Worm (Caenorhabditis elegans) whole organism, L4 larva: ENCODE results near the gene eef-1A.2.

Source experiments
- F26F4.8 ChIP-seq: fragments of 200-800 bp; sonication (Bioruptor generic); conservative IDR thresholded peaks from 2 replicates; pipeline ENCODE4 v1.3.6; 2022; ENCODE audit warnings: missing genetic modification characterization, missing compliant biosample characterization
- F49E8.2 ChIP-seq: sonication (generic microtip); optimal IDR thresholded peaks from 2 replicates; lab custom pipeline; 2016; ENCODE audit warnings: missing compliant biosample characterization, mild to moderate bottlenecking, missing genetic modification characterization, borderline replicate concordance
- T26A8.4 ChIP-seq: fragments of 200-800 bp; sonication (Bioruptor generic); IDR thresholded peaks from 2 replicates; pipeline ENCODE4 v1.3.6; 2022; ENCODE audit warnings: missing genetic modification characterization, missing compliant biosample characterization
- Y5F2A.4 ChIP-seq: fragments of 200-800 bp; sonication (Bioruptor generic); optimal IDR thresholded peaks from 2 replicates; lab custom pipeline; 2018; ENCODE audit warnings: mild to moderate bottlenecking, missing genetic modification characterization, missing compliant biosample characterization
- aha-1 ChIP-seq: fragments of 150-350 bp; peaks from one replicate; lab custom pipeline; 2014; ENCODE audit warnings: missing biosample characterization, missing genetic modification characterization
- ama-1 ChIP-seq: fragments of 150-350 bp; optimal IDR thresholded peaks from 2 replicates; lab custom pipeline; 2014; ENCODE audit warnings: inconsistent platforms, mixed read lengths
- arid-1 ChIP-seq: fragments of 200-800 bp; sonication (Bioruptor generic); conservative IDR thresholded peaks from 2 replicates; pipeline ENCODE4 v1.3.6; 2022; ENCODE audit warnings: missing genetic modification reagents, missing genetic modification characterization, missing compliant biosample characterization
- attf-4 ChIP-seq: sonication (generic microtip); optimal IDR thresholded peaks from 3 replicates; lab custom pipeline; 2017; ENCODE audit warnings: missing biosample characterization, missing genetic modification characterization
- ceh-32 ChIP-seq: sonication (generic microtip); optimal IDR thresholded peaks from 2 replicates; lab custom pipeline; 2016; ENCODE audit warnings: mild to moderate bottlenecking, missing genetic modification characterization, missing compliant biosample characterization; ENCODE audit not compliant: poor library complexity
- ceh-44 ChIP-seq: fragments of 200-800 bp; sonication (Bioruptor generic); IDR thresholded peaks from 2 replicates; pipeline ENCODE4 v1.3.6; 2022; ENCODE audit warnings: missing genetic modification reagents, missing genetic modification characterization, missing compliant biosample characterization
- ceh-82 ChIP-seq: sonication (generic microtip); optimal IDR thresholded peaks from 2 replicates; lab custom pipeline; 2017; ENCODE audit warnings: missing biosample characterization, missing genetic modification characterization
- ctbp-1 ChIP-seq: fragments of 200-800 bp; sonication (Bioruptor generic); IDR thresholded peaks from 2 replicates; pipeline ENCODE4 v1.3.6; 2022; ENCODE audit warnings: missing genetic modification reagents, missing genetic modification characterization, missing compliant biosample characterization
- daf-12 ChIP-seq: fragments of 150-350 bp; optimal IDR thresholded peaks from 2 replicates; lab custom pipeline; 2014; ENCODE audit warnings: missing biosample characterization, missing genetic modification reagents, missing genetic modification characterization
- daf-16 ChIP-seq, 3 experiments: sonication (generic microtip); optimal IDR thresholded peaks; 2 replicates each; lab custom pipeline; 2016 to 2017; ENCODE audit warnings: missing genetic modification characterization in 3 of 3, missing genetic modification reagents in 3 of 3, mild to moderate bottlenecking in 2 of 3, missing compliant biosample characterization in 2 of 3, missing biosample characterization in 1 of 3, moderate library complexity in 1 of 3
- daf-8 ChIP-seq: fragments of 200-800 bp; sonication (Bioruptor generic); IDR thresholded peaks from 2 replicates; pipeline ENCODE4 v1.3.6; 2022; ENCODE audit warnings: missing genetic modification characterization, missing compliant biosample characterization
- dmd-8 ChIP-seq: fragments of 200-800 bp; sonication (Bioruptor generic); IDR thresholded peaks from 2 replicates; pipeline ENCODE4 v1.3.6; 2022; ENCODE audit warnings: missing genetic modification characterization, missing compliant biosample characterization
- duxl-1 ChIP-seq: sonication (generic microtip); optimal IDR thresholded peaks from 2 replicates; lab custom pipeline; 2016; ENCODE audit warnings: mild to moderate bottlenecking, missing genetic modification characterization, moderate library complexity, missing compliant biosample characterization; ENCODE audit not compliant: poor library complexity
- dve-1 ChIP-seq: sonication (generic microtip); optimal IDR thresholded peaks from 2 replicates; lab custom pipeline; 2017; ENCODE audit warnings: antibody characterized with exemption, mild to moderate bottlenecking, missing genetic modification characterization, missing compliant biosample characterization; ENCODE audit not compliant: insufficient read depth
- egl-27 ChIP-seq: sonication (generic microtip); optimal IDR thresholded peaks from 3 replicates; lab custom pipeline; 2017; ENCODE audit warnings: missing biosample characterization, missing genetic modification reagents, missing genetic modification characterization
- hlh-11 ChIP-seq: fragments of 200-800 bp; sonication (Bioruptor generic); optimal IDR thresholded peaks from 2 replicates; lab custom pipeline; 2018; ENCODE audit warnings: mild to moderate bottlenecking, missing genetic modification characterization, missing compliant biosample characterization
- hlh-30 ChIP-seq: sonication (generic microtip); optimal IDR thresholded peaks from 2 replicates; lab custom pipeline; 2017; ENCODE audit warnings: antibody characterized with exemption, mild to moderate bottlenecking, missing genetic modification characterization, missing compliant biosample characterization; ENCODE audit not compliant: insufficient read depth
- hmg-1.1 ChIP-seq: fragments of 200-800 bp; sonication (Bioruptor generic); IDR thresholded peaks from 2 replicates; pipeline ENCODE4 v1.3.6; 2022; ENCODE audit warnings: missing genetic modification reagents, missing genetic modification characterization, missing compliant biosample characterization
- jun-1 ChIP-seq: fragments of 150-350 bp; optimal IDR thresholded peaks from 2 replicates; lab custom pipeline; 2014; ENCODE audit warnings: missing biosample characterization, missing genetic modification reagents, missing genetic modification characterization
- lin-1 ChIP-seq: fragments of 200-800 bp; sonication (Bioruptor generic); IDR thresholded peaks from 2 replicates; pipeline ENCODE4 v1.3.6; 2022; ENCODE audit warnings: missing genetic modification reagents, missing genetic modification characterization, missing compliant biosample characterization
- lin-13 ChIP-seq: fragments of 150-350 bp; optimal IDR thresholded peaks from 2 replicates; lab custom pipeline; 2014; ENCODE audit warnings: missing biosample characterization, missing genetic modification reagents, missing genetic modification characterization
- lin-38 ChIP-seq: fragments of 200-800 bp; sonication (Bioruptor generic); IDR thresholded peaks from 2 replicates; pipeline ENCODE4 v1.3.6; 2022; ENCODE audit warnings: missing genetic modification reagents, missing genetic modification characterization, missing compliant biosample characterization
- lin-39 ChIP-seq: fragments of 150-350 bp; optimal IDR thresholded peaks from 2 replicates; lab custom pipeline; 2014; ENCODE audit warnings: missing biosample characterization, missing genetic modification reagents, missing genetic modification characterization
- lir-3 ChIP-seq: sonication (generic microtip); optimal IDR thresholded peaks from 2 replicates; lab custom pipeline; 2016; ENCODE audit warnings: mild to moderate bottlenecking, missing genetic modification characterization, missing compliant biosample characterization
- lsy-2 ChIP-seq, 2 experiments: fragments of 150-350 bp in 1 of 2; sonication (generic microtip) in 1 of 2; optimal IDR thresholded peaks; 2 replicates each; lab custom pipeline; 2014 to 2017; ENCODE audit warnings: missing biosample characterization in 2 of 2, missing genetic modification characterization in 2 of 2
- madf-9 ChIP-seq: fragments of 200-800 bp; sonication (Bioruptor generic); conservative IDR thresholded peaks from 2 replicates; pipeline ENCODE4 v1.3.6; 2022; ENCODE audit warnings: missing genetic modification reagents, missing genetic modification characterization, missing compliant biosample characterization
- mdl-1 ChIP-seq, 2 experiments: fragments of 150-350 bp in 1 of 2; sonication (generic microtip) in 1 of 2; optimal IDR thresholded peaks; 2 replicates each; lab custom pipeline; 2014 to 2017; ENCODE audit warnings: missing biosample characterization in 2 of 2, missing genetic modification characterization in 2 of 2
- mdt-29 ChIP-seq: fragments of 200-800 bp; sonication (Bioruptor generic); IDR thresholded peaks from 2 replicates; pipeline ENCODE4 v1.3.6; 2022; ENCODE audit warnings: missing genetic modification reagents, missing genetic modification characterization, missing compliant biosample characterization
- mep-1 ChIP-seq: fragments of 150-350 bp; sonication (generic microtip); optimal IDR thresholded peaks from 3 replicates; lab custom pipeline; 2014; ENCODE audit warnings: missing biosample characterization, missing genetic modification characterization
- mxl-3 ChIP-seq: fragments of 200-800 bp; sonication (Bioruptor generic); optimal IDR thresholded peaks from 2 replicates; lab custom pipeline; 2018; ENCODE audit warnings: mild to moderate bottlenecking, missing genetic modification characterization, missing compliant biosample characterization
- nhr-111 ChIP-seq: fragments of 200-800 bp; sonication (Bioruptor generic); optimal IDR thresholded peaks from 2 replicates; lab custom pipeline; 2018; ENCODE audit warnings: mild to moderate bottlenecking, missing genetic modification characterization, missing compliant biosample characterization
- nhr-237 ChIP-seq: sonication (generic microtip); optimal IDR thresholded peaks from 2 replicates; lab custom pipeline; 2017; ENCODE audit warnings: missing biosample characterization, missing genetic modification characterization
- nhr-28 ChIP-seq: fragments of 150-350 bp; optimal IDR thresholded peaks from 2 replicates; lab custom pipeline; 2014; ENCODE audit warnings: missing biosample characterization, missing genetic modification characterization
- nhr-42 ChIP-seq: fragments of 200-800 bp; sonication (Bioruptor generic); IDR thresholded peaks from 2 replicates; pipeline ENCODE4 v1.3.6; 2022; ENCODE audit warnings: missing genetic modification characterization, missing compliant biosample characterization
- nhr-48 ChIP-seq: sonication (generic microtip); optimal IDR thresholded peaks from 2 replicates; lab custom pipeline; 2016; ENCODE audit warnings: mild to moderate bottlenecking, missing genetic modification characterization, missing compliant biosample characterization
- nhr-77 ChIP-seq: fragments of 150-350 bp; optimal IDR thresholded peaks from 2 replicates; lab custom pipeline; 2014; ENCODE audit warnings: missing biosample characterization, missing genetic modification characterization
- rbr-2 ChIP-seq: sonication (generic microtip); optimal IDR thresholded peaks from 2 replicates; lab custom pipeline; 2016; ENCODE audit warnings: missing genotype, missing genetic modification characterization, missing compliant biosample characterization
- skn-1 ChIP-seq: fragments of 150-350 bp; optimal IDR thresholded peaks from 2 replicates; lab custom pipeline; 2014; ENCODE audit warnings: missing biosample characterization, missing genetic modification characterization
- snpc-4 ChIP-seq: fragments of 150-350 bp; optimal IDR thresholded peaks from 2 replicates; lab custom pipeline; 2014; ENCODE audit warnings: missing biosample characterization, missing genetic modification characterization
- unc-130 ChIP-seq: sonication (generic microtip); optimal IDR thresholded peaks from 2 replicates; lab custom pipeline; 2016; ENCODE audit warnings: missing genetic modification reagents, missing genetic modification characterization, missing compliant biosample characterization
- vab-7 ChIP-seq: fragments of 200-800 bp; sonication (Bioruptor generic); IDR thresholded peaks from 2 replicates; pipeline ENCODE4 v1.3.6; 2022; ENCODE audit warnings: missing genetic modification reagents, missing genetic modification characterization, missing compliant biosample characterization
- zag-1 ChIP-seq: fragments of 150-350 bp; optimal IDR thresholded peaks from 2 replicates; lab custom pipeline; 2014; ENCODE audit warnings: missing biosample characterization, missing genetic modification characterization
- zfp-2 ChIP-seq: sonication (generic microtip); optimal IDR thresholded peaks from 2 replicates; lab custom pipeline; 2016; ENCODE audit warnings: mild to moderate bottlenecking, missing genetic modification characterization, missing compliant biosample characterization
- zfp-3 ChIP-seq: fragments of 200-800 bp; sonication (Bioruptor generic); conservative IDR thresholded peaks from 2 replicates; pipeline ENCODE4 v1.3.6; 2022; ENCODE audit warnings: missing genetic modification reagents, missing genetic modification characterization, missing compliant biosample characterization
- ztf-11 ChIP-seq: fragments of 150-350 bp; optimal IDR thresholded peaks from 2 replicates; lab custom pipeline; 2014; ENCODE audit warnings: missing biosample characterization, missing genetic modification characterization
- ztf-7 ChIP-seq: fragments of 150-350 bp; optimal IDR thresholded peaks from 2 replicates; lab custom pipeline; 2014; ENCODE audit warnings: missing biosample characterization, missing genetic modification characterization

Gene eef-1A.2

DNA sequence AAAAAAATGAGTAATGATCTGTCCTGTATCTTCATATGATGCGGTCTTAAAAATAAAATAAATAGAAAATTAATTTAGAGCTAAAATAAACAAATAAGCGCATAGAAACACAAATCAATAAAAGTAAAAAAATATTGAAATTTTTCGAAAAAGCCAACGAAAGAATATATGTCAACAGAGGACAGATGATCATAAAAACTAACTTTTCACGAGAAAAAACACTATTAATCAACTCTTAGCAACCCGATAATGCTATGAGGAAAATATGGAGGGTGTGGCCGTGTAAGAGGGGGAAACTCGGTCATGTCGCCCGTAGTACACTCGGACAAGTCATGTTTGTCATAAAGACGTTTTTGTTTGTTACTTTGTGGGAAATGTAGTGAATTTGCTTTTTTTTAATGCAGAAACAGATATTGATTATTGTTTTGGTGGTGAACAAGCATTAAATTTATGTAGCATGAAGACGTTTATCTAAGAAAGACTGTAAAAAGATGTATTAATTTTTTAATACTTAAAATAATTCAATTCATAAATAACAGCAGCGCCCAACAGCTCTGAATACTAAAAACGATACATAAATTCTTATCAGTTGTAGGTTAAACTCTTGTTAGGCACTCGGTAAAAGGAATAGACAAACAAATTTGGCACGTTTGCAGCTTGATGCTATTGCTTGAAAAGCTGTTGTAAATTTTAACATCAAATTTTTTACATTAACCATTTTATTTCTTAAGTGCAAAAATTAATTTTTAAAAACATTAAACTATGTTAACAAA is 25.0 kb upstream of the eef-1A.2 start, which contains the start of gene adm-4 (continued):
- TF ChIP-seq duxl-1 (tag; lab: Kevin White, UChicago) (peak; percentile 15), nhr-237 (tag; lab: Kevin White, UChicago) (no peak), attf-4 (tag; lab: Kevin White, UChicago) (no peak), zag-1 (tag; lab: Kevin White, UChicago) (no peak), zfp-2 (no peak), lir-3 (tag; lab: Kevin White, UChicago) (no peak), mxl-3 (GFP tag; lab: Kevin White, UChicago) (no peak), T26A8.4 (no peak), arid-1 (GFP tag; lab: Robert Waterston, UW) (no peak), hlh-11 (no peak), Y5F2A.4 (GFP tag; lab: Kevin White, UChicago) (no peak), dve-1 (tag; lab: Kevin White, UChicago) (no peak), mdl-1 (tag; optimal IDR thresholded peaks at IDR 0.05; lab: Kevin White, UChicago) (no peak), dmd-8 (GFP tag; lab: Robert Waterston, UW) (no peak), egl-27 (tag; lab: Kevin White, UChicago) (no peak), skn-1 (tag; lab: Kevin White, UChicago) (no peak), jun-1 (tag; lab: Kevin White, UChicago) (no peak), ceh-32 (tag; lab: Kevin White, UChicago) (no peak), zfp-3 (GFP tag; lab: Robert Waterston, UW) (no peak), daf-12 (no peak), madf-9 (GFP tag; lab: Robert Waterston, UW) (peak; percentile 28; the same call in 1 of the 2 replicates), hlh-30 (peak; percentile 27), mep-1 (tag; lab: Kevin White, UChicago) (peak; percentile 36), daf-16 (GFP tag; optimal IDR thresholded peaks at IDR 0.05; lab: Kevin White, UChicago) (no peak), daf-16 (tag; optimal IDR thresholded peaks at IDR 0.05; lab: Kevin White, UChicago) (peak; percentile 73), unc-130 (no peak), lin-38 (no peak), lsy-2 (tag; optimal IDR thresholded peaks at IDR 0.05; lab: Kevin White, UChicago) (no peak), F49E8.2 (tag; lab: Kevin White, UChicago) (no peak), nhr-111 (no peak), ctbp-1 (no peak), ceh-82 (tag; lab: Kevin White, UChicago) (no peak), lin-39 (tag; lab: Kevin White, UChicago) (no peak), lin-13 (no peak), aha-1 (tag; lab: Kevin White, UChicago) (peak; percentile 27), nhr-28 (tag; lab: Kevin White, UChicago) (peak; percentile 15), lin-1 (GFP tag; lab: Robert Waterston, UW) (no peak), daf-8 (GFP tag; lab: Robert Waterston, UW) (no peak), ztf-7 (tag; lab: Kevin White, UChicago) (peak; percentile 36), vab-7 (GFP tag; lab: Robert Waterston, UW) (no peak), ceh-44 (no peak), hmg-1.1 (0 out of 2 replicates have a peak, but pooled peaks have one; percentile 25), F26F4.8 (GFP tag; lab: Robert Waterston, UW) (no peak), snpc-4 (tag; lab: Kevin White, UChicago) (no peak), nhr-48 (no peak), ama-1 (lab: Kevin White, UChicago) (no peak), nhr-77 (tag; lab: Kevin White, UChicago) (no peak), ztf-11 (tag; lab: Kevin White, UChicago) (no peak), rbr-2 (tag; lab: Kevin White, UChicago) (peak; percentile 39), nhr-42 (GFP tag; lab: Robert Waterston, UW) (no peak), mdt-29 (GFP tag; lab: Robert Waterston, UW) (no peak)
